Worm (Caenorhabditis elegans) whole organism, L3 larva: ENCODE results near the gene H34I24.2.

ENCODE experiments used
- lin-15B ChIP-seq: fragments of 150-350 bp; optimal IDR thresholded peaks from 2 replicates; lab custom pipeline; 2014; ENCODE audit warnings: missing biosample characterization, missing genetic modification characterization
- zag-1 ChIP-seq: fragments of 150-350 bp; optimal IDR thresholded peaks from 2 replicates; lab custom pipeline; 2014; ENCODE audit warnings: missing biosample characterization, missing genetic modification characterization

DNA sequence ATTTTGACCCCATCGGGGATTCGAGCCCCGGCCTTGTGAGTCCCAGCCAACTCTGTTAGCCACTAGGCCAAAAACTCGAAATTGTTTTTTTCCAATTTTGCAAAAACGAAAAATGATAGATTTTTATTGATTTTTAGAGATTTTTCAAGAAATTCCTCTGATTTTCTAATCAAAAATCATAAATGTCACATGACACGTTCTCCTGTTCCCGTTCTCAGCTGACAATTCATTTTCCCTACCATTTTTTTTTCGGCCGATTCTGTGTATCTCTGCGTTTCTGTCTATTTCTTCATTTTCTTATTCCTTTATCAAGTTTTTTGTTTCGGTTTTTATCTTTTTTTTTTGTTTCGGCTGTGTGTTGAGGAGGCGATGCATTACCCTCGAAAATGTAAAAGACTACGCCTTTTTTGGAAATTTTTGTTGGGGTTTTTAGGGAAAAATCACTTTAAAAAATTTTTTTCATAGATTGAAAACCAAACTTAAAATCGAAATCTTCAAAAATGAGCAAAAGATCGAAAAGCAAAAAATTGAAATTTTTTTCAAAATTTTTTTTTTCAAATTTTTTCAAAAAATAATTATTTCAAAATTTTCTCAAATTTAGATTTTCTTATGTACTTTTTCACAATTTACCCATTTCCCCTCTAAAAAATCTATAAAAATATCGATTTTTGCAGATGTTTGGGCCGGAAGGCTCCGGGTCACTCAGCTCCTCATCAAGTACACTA lies 32.5 kb downstream of the H34I24.2 start, which contains the start of gene klf-1:
- no peak for TF ChIP-seq lin-15B (tag; lab: Kevin White, UChicago)
- no peak for TF ChIP-seq zag-1
